Worm (Caenorhabditis elegans) whole organism, late embryonic: ENCODE results near the gene F11A10.6.
A peak's percentile ranks its signal among the peaks of the same experiment; 100 is the strongest.

Source experiments
- K02D7.2 ChIP-seq: sonication (generic microtip); optimal IDR thresholded peaks from 2 replicates; lab custom pipeline; 2017; ENCODE audit warnings: mild to moderate bottlenecking, missing genetic modification characterization, missing compliant biosample characterization
- T23F11.4 ChIP-seq: fragments of 200-800 bp; sonication (Bioruptor generic); optimal IDR thresholded peaks from 2 replicates; lab custom pipeline; 2018; ENCODE audit warnings: mild to moderate bottlenecking, missing genetic modification characterization, missing compliant biosample characterization
- ceh-18 ChIP-seq: sonication (generic microtip); optimal IDR thresholded peaks from 2 replicates; lab custom pipeline; 2016; ENCODE audit warnings: missing genetic modification characterization, missing compliant biosample characterization
- ceh-2 ChIP-seq: sonication (generic microtip); optimal IDR thresholded peaks from 2 replicates; lab custom pipeline; 2016; ENCODE audit warnings: missing genotype, missing genetic modification characterization, missing compliant biosample characterization
- ceh-22 ChIP-seq: sonication (generic microtip); optimal IDR thresholded peaks from 2 replicates; lab custom pipeline; 2017; ENCODE audit warnings: missing biosample characterization, missing genetic modification characterization
- ceh-24 ChIP-seq: sonication (generic microtip); optimal IDR thresholded peaks from 2 replicates; lab custom pipeline; 2016; ENCODE audit warnings: mild to moderate bottlenecking, missing genetic modification characterization, missing compliant biosample characterization
- ceh-30 ChIP-seq: fragments of 150-350 bp; optimal IDR thresholded peaks from 2 replicates; lab custom pipeline; 2014; ENCODE audit warnings: missing biosample characterization, missing genetic modification characterization
- ceh-31 ChIP-seq: sonication (generic microtip); optimal IDR thresholded peaks from 2 replicates; lab custom pipeline; 2016; ENCODE audit warnings: missing genetic modification characterization, missing compliant biosample characterization
- ceh-34 ChIP-seq: sonication (generic microtip); optimal IDR thresholded peaks from 2 replicates; lab custom pipeline; 2016; ENCODE audit warnings: mild to moderate bottlenecking, missing genetic modification characterization, missing compliant biosample characterization
- ceh-45 ChIP-seq: fragments of 200-800 bp; sonication (Bioruptor generic); IDR thresholded peaks from 2 replicates; pipeline ENCODE4 v1.3.6; 2022; ENCODE audit warnings: missing genetic modification reagents, missing genetic modification characterization, missing compliant biosample characterization
- che-1 ChIP-seq: sonication (generic microtip); optimal IDR thresholded peaks from 2 replicates; lab custom pipeline; 2016; ENCODE audit warnings: mild to moderate bottlenecking, missing genetic modification characterization, missing compliant biosample characterization
- elt-2 ChIP-seq: sonication (generic microtip); optimal IDR thresholded peaks from 2 replicates; lab custom pipeline; 2016; ENCODE audit warnings: missing genetic modification reagents, missing genetic modification characterization, missing compliant biosample characterization
- ets-4 ChIP-seq: sonication (generic microtip); optimal IDR thresholded peaks from 2 replicates; lab custom pipeline; 2016; ENCODE audit warnings: missing genetic modification characterization, missing compliant biosample characterization
- eyg-1 ChIP-seq: sonication (generic microtip); optimal IDR thresholded peaks from 2 replicates; lab custom pipeline; 2016; ENCODE audit warnings: missing genotype, missing genetic modification characterization, missing compliant biosample characterization
- fkh-10 ChIP-seq: fragments of 150-350 bp; optimal IDR thresholded peaks from 2 replicates; lab custom pipeline; 2014; ENCODE audit warnings: missing biosample characterization, missing genetic modification reagents, missing genetic modification characterization
- fkh-6 ChIP-seq: sonication (generic microtip); optimal IDR thresholded peaks from 2 replicates; lab custom pipeline; 2016; ENCODE audit warnings: missing genetic modification characterization, missing compliant biosample characterization
- hlh-13 ChIP-seq: fragments of 200-800 bp; sonication (Bioruptor generic); optimal IDR thresholded peaks from 2 replicates; lab custom pipeline; 2018; ENCODE audit warnings: mild to moderate bottlenecking, missing genetic modification characterization, missing compliant biosample characterization
- hlh-15 ChIP-seq: sonication (generic microtip); optimal IDR thresholded peaks from 2 replicates; lab custom pipeline; 2016; ENCODE audit warnings: missing genetic modification characterization, missing compliant biosample characterization
- hlh-6 ChIP-seq: sonication (generic microtip); optimal IDR thresholded peaks from 2 replicates; lab custom pipeline; 2016; ENCODE audit warnings: missing genotype, missing genetic modification characterization, missing compliant biosample characterization
- lin-11 ChIP-seq: fragments of 200-800 bp; sonication (Bioruptor generic); optimal IDR thresholded peaks from 2 replicates; lab custom pipeline; 2018; ENCODE audit warnings: mild to moderate bottlenecking, missing genetic modification characterization, missing compliant biosample characterization
- mec-3 ChIP-seq: sonication (generic microtip); optimal IDR thresholded peaks from 2 replicates; lab custom pipeline; 2016; ENCODE audit warnings: borderline replicate concordance, missing genetic modification characterization, missing compliant biosample characterization
- nhr-11 ChIP-seq: fragments of 150-350 bp; optimal IDR thresholded peaks from 2 replicates; lab custom pipeline; 2014; ENCODE audit warnings: missing biosample characterization, missing genetic modification characterization
- odd-2 ChIP-seq: sonication (generic microtip); optimal IDR thresholded peaks from 2 replicates; lab custom pipeline; 2017; ENCODE audit warnings: antibody characterized with exemption, mild to moderate bottlenecking, missing genetic modification characterization, missing compliant biosample characterization
- pag-3 ChIP-seq: sonication (generic microtip); optimal IDR thresholded peaks from 2 replicates; lab custom pipeline; 2016; ENCODE audit warnings: missing compliant biosample characterization, missing genetic modification characterization, borderline replicate concordance
- pat-9 ChIP-seq: fragments of 200-800 bp; sonication (Bioruptor generic); optimal IDR thresholded peaks from 2 replicates; lab custom pipeline; 2018; ENCODE audit warnings: mild to moderate bottlenecking, missing genetic modification characterization, moderate library complexity, missing compliant biosample characterization
- pax-1 ChIP-seq: fragments of 150-350 bp; optimal IDR thresholded peaks from 2 replicates; lab custom pipeline; 2014; ENCODE audit warnings: missing biosample characterization, missing genetic modification characterization
- pqm-1 ChIP-seq: sonication (generic microtip); optimal IDR thresholded peaks from 2 replicates; lab custom pipeline; 2016; ENCODE audit warnings: missing genetic modification characterization, missing compliant biosample characterization
- sdc-2 ChIP-seq: sonication (generic microtip); optimal IDR thresholded peaks from 2 replicates; lab custom pipeline; 2016; ENCODE audit warnings: missing genotype, missing genetic modification characterization, missing compliant biosample characterization
- sox-2 ChIP-seq: fragments of 200-800 bp; sonication (Bioruptor generic); IDR thresholded peaks from 2 replicates; pipeline ENCODE4 v1.3.6; 2022; ENCODE audit warnings: missing genetic modification reagents, missing genetic modification characterization, missing compliant biosample characterization
- sox-4 ChIP-seq: sonication (generic microtip); optimal IDR thresholded peaks from 2 replicates; lab custom pipeline; 2017; ENCODE audit warnings: mild to moderate bottlenecking, missing genetic modification characterization, inconsistent platforms, missing compliant biosample characterization
- tbx-2 ChIP-seq: sonication (generic microtip); optimal IDR thresholded peaks from 2 replicates; lab custom pipeline; 2016; ENCODE audit warnings: missing genetic modification characterization, missing compliant biosample characterization
- tbx-7 ChIP-seq: sonication (generic microtip); optimal IDR thresholded peaks from 2 replicates; lab custom pipeline; 2016; ENCODE audit warnings: missing genotype, missing genetic modification characterization, missing compliant biosample characterization
- ttx-3 ChIP-seq: sonication (generic microtip); optimal IDR thresholded peaks from 2 replicates; lab custom pipeline; 2016; ENCODE audit warnings: missing genetic modification reagents, missing genetic modification characterization, missing compliant biosample characterization
- unc-3 ChIP-seq, 2 experiments: fragments of 200-800 bp in 1 of 2; sonication (Bioruptor generic) in 1 of 2; sonication (generic microtip) in 1 of 2; conservative IDR thresholded peaks in 1 of 2; optimal IDR thresholded peaks in 1 of 2; 2 replicates each; pipeline versions ENCODE4 v1.3.6 to Lab custom; 2016 to 2022; ENCODE audit warnings: missing compliant biosample characterization in 2 of 2, missing genetic modification characterization in 2 of 2, missing genetic modification reagents in 1 of 2
- unc-42 ChIP-seq: sonication (generic microtip); optimal IDR thresholded peaks from 2 replicates; lab custom pipeline; 2016; ENCODE audit warnings: missing genotype, missing genetic modification characterization, missing compliant biosample characterization
- unc-55 ChIP-seq: sonication (generic microtip); optimal IDR thresholded peaks from 2 replicates; lab custom pipeline; 2017; ENCODE audit warnings: missing biosample characterization, missing genetic modification reagents, missing genetic modification characterization
- unc-86 ChIP-seq: sonication (generic microtip); optimal IDR thresholded peaks from 2 replicates; lab custom pipeline; 2016; ENCODE audit warnings: missing genetic modification characterization, missing compliant biosample characterization

The F11A10.6 gene

DNA sequence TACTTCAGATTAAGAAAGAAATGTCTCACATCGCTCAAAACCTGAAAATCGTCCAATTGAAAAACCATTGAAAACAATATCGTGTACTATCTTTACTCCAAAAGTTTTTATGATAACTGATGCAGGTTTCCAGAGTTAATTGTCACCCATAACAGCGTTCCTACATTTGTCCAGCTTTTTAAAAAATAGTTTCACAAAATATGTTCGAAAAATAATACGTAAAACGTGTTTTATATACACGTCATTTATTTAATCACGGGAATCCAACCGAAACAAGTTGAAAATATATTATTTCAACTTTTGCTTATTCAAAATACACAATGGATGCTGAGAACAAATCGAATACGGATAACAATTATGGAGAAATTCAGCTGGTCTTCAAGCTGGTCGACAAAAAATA is 14.0 kb downstream of the F11A10.6 start, which contains the start of gene K08E4.7:
TSS of gene K08E4.7 (plus strand) at position 301 of the 400 bp plus-strand sequence.
- TF ChIP-seq tbx-7 (tag; lab: Kevin White, UChicago): no peak
- TF ChIP-seq sdc-2 (tag; lab: Kevin White, UChicago): no peak
- TF ChIP-seq hlh-15 (tag; lab: Kevin White, UChicago): no peak
- TF ChIP-seq lin-11: no peak
- TF ChIP-seq pat-9 (tag; lab: Kevin White, UChicago): no peak
- TF ChIP-seq ceh-2 (tag; lab: Kevin White, UChicago): no peak
- TF ChIP-seq hlh-13 (GFP tag; lab: Kevin White, UChicago): no peak
- no peak for TF ChIP-seq elt-2
- TF ChIP-seq ceh-34 (tag; lab: Kevin White, UChicago): no peak
- TF ChIP-seq tbx-2: no peak
- TF ChIP-seq T23F11.4 (GFP tag; lab: Kevin White, UChicago): no peak
- no peak for TF ChIP-seq ceh-45
- TF ChIP-seq K02D7.2 (tag; lab: Kevin White, UChicago): no peak
- no peak for TF ChIP-seq hlh-6
- no peak for TF ChIP-seq ceh-24 (tag; lab: Kevin White, UChicago)
- no peak for TF ChIP-seq unc-3 (GFP tag; conservative IDR thresholded peaks at IDR 0.05; lab: Robert Waterston, UW)
- no peak for TF ChIP-seq unc-3 (tag; optimal IDR thresholded peaks at IDR 0.05; lab: Kevin White, UChicago)
- TF ChIP-seq, all 69 proteins: peak for 0

DNA sequence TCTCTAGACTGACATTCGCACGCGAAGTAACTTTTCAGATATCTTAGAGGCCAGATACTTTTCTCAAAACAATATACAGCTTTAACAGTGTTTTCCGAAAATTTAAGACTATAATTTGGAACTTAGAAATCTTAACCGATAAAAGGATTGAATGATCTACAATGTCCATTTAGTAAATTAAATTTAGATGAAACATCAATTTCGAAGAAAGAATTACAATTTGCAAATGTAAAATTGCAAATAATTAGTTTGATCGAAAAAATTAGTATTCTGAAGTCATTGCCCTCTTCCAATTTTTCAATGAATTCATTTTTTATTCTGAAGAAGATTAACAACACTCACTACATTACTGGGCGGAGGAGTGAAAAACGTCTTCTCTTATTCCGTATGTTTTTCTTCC is 20.9 kb downstream of the F11A10.6 start, which contains the start of gene bath-37:
TSS of gene bath-37 (plus strand) at position 301 of the 400 bp plus-strand sequence.
- no peak for TF ChIP-seq tbx-7 (tag; lab: Kevin White, UChicago)
- no peak for TF ChIP-seq ttx-3
- TF ChIP-seq pat-9 (tag; lab: Kevin White, UChicago): no peak
- no peak for TF ChIP-seq ceh-30 (tag; lab: Kevin White, UChicago)
- TF ChIP-seq sdc-2 (tag; lab: Kevin White, UChicago): no peak
- TF ChIP-seq ceh-18: no peak
- TF ChIP-seq ceh-31 (tag; lab: Kevin White, UChicago): no peak
- TF ChIP-seq fkh-10 (GFP tag; lab: Kevin White, UChicago): no peak
- no peak for TF ChIP-seq unc-42 (tag; lab: Kevin White, UChicago)
- TF ChIP-seq sox-4 (tag; lab: Kevin White, UChicago): no peak
- TF ChIP-seq T23F11.4 (GFP tag; lab: Kevin White, UChicago): no peak
- TF ChIP-seq mec-3: no peak
- no peak for TF ChIP-seq hlh-13 (GFP tag; lab: Kevin White, UChicago)
- TF ChIP-seq che-1 (tag; lab: Kevin White, UChicago): no peak
- no peak for TF ChIP-seq nhr-11 (tag; lab: Kevin White, UChicago)
- no peak for TF ChIP-seq pqm-1
- TF ChIP-seq odd-2: no peak
- no peak for TF ChIP-seq fkh-6
- no peak for TF ChIP-seq eyg-1 (tag; lab: Kevin White, UChicago)
- TF ChIP-seq unc-86 (tag; lab: Kevin White, UChicago): no peak

DNA sequence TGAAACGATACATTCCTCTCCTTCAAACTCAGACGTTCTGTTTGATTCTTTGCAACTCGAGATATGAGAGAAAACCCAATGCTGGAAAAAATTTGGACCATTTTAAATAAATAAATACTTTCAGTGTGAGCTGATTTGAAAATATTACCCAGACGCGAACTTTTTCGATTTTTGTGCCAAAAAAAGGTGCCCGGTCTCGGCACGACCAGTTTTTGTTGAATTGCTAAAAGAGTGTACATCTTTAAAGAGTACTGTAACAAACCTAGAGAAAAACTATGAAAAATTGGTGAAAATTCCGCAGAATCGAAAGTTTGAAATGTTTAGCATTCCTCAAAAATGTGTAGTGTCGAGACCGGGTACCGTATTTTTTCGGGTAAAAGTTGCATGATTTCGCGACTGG is 28.2 kb downstream of the F11A10.6 start, which contains the start of gene K08E4.8:
TSS of gene K08E4.8 (minus strand) at position 101 of the 400 bp plus-strand sequence.
- TF ChIP-seq fkh-6 (no peak), unc-55 (no peak), pqm-1 (no peak), pag-3 (tag; lab: Kevin White, UChicago) (no peak), sdc-2 (tag; lab: Kevin White, UChicago) (no peak), ets-4 (tag; lab: Kevin White, UChicago) (no peak), K02D7.2 (tag; lab: Kevin White, UChicago) (no peak), pax-1 (tag; lab: Kevin White, UChicago) (no peak)

- TF ChIP-seq sox-2 (GFP tag; lab: Robert Waterston, UW): no peak
- peak; percentile 57 for TF ChIP-seq unc-55
- TF ChIP-seq ceh-22 (tag; lab: Kevin White, UChicago): no peak
Measured at ce11 chrIV:12057508-12057907, 31.9 kb downstream of the F11A10.6 start, which contains the start of gene K08E4.3. Gene K08E4.3, plus strand, starts transcription at chrIV:12057742.
